Worm (Caenorhabditis elegans): Measurements from ENCODE around the gene F58B4.3.
A peak's percentile ranks its signal among the peaks of the same experiment; 100 is the strongest.

F58B4.3 gene

DNA sequence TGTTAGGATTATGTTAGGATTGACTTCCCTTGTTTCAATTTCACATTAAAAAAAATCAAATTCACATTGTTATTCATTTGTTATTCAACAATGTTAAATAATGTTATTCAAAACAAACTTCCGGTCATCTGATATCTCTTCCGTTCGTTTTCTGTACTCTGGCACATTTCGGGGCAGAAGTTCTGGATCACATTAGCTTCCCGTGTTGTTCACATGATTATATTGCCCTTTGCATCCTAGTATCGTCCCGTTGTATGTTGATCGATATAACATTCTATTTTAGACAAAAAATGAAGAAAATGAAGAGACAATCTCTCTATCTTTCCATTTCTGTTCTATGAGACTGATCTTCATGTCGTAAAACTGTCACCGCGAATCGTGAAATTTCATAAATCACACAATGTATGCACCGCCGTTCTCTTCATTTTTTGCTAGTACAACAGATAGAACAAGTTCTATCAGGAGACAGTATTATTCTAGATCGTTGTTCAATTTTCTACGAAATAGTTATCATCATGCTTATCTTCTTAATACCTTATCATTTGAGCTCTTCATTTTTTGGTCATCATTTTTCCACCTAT is 10.5 kb downstream of the F58B4.3 start:
- TF ChIP-seq cebp-1 (GFP tag; IDR thresholded peaks at IDR 0.05) (no peak), cebp-1 (tag; optimal IDR thresholded peaks at IDR 0.05) (no peak), hmg-1.2 (GFP tag; IDR thresholded peaks at IDR 0.05) (no peak), fkh-3 (tag; optimal IDR thresholded peaks at IDR 0.05) (no peak), ztf-22 (GFP tag; optimal IDR thresholded peaks at IDR 0.05) (no peak), nhr-90 (tag; optimal IDR thresholded peaks at IDR 0.05) (no peak)

- TF ChIP-seq mes-4 (tag; optimal IDR thresholded peaks at IDR 0.05): no peak
- TF ChIP-seq B0336.3 (GFP tag; IDR thresholded peaks at IDR 0.05): peak; percentile 87
- peak; percentile 42 for TF ChIP-seq tlf-1 (GFP tag; optimal IDR thresholded peaks at IDR 0.05)
- no peak for TF ChIP-seq T07F8.4 (tag; optimal IDR thresholded peaks at IDR 0.05)
- TF ChIP-seq F39B2.1 (GFP tag; IDR thresholded peaks at IDR 0.05): no peak
- TF ChIP-seq ZK185.1 (tag; optimal IDR thresholded peaks at IDR 0.05; ENCODE audit: poor library complexity, severe bottlenecking): peak; percentile 52
- TF ChIP-seq dox-1 (GFP tag; IDR thresholded peaks at IDR 0.05): peak; percentile 62
- TF ChIP-seq dpl-1 (GFP tag; optimal IDR thresholded peaks at IDR 0.05): no peak
- TF ChIP-seq gei-17 (GFP tag; optimal IDR thresholded peaks at IDR 0.05): peak; percentile 29
- no peak for TF ChIP-seq snpc-4 (GFP tag; optimal IDR thresholded peaks at IDR 0.05)
- peak in 2 of 4 experiments; percentile 31 to 51 for TF ChIP-seq snpc-4 (tag; optimal IDR thresholded peaks at IDR 0.05)
- no peak for TF ChIP-seq Y53F4B.3 (GFP tag; IDR thresholded peaks at IDR 0.05)
- TF ChIP-seq ama-1 (optimal IDR thresholded peaks at IDR 0.05): peak; percentile 41
- TF ChIP-seq ama-1 (GFP tag; optimal IDR thresholded peaks at IDR 0.05): no peak
- TF ChIP-seq pbrm-1 (GFP tag; IDR thresholded peaks at IDR 0.05): peak; percentile 31; the same call in 1 of the 2 replicates
- TF ChIP-seq aptf-3 (GFP tag; IDR thresholded peaks at IDR 0.05): no peak
- peak; percentile 73 for TF ChIP-seq attf-5 (GFP tag; optimal IDR thresholded peaks at IDR 0.05)
- TF ChIP-seq F23B12.7 (tag; optimal IDR thresholded peaks at IDR 0.05; ENCODE audit: insufficient read depth): peak; percentile 19
- TF ChIP-seq dpff-1 (tag; optimal IDR thresholded peaks at IDR 0.05): no peak
- TF ChIP-seq nhr-80 (tag; optimal IDR thresholded peaks at IDR 0.05): peak; percentile 96
- peak; percentile 42 for TF ChIP-seq K12H6.12 (tag; optimal IDR thresholded peaks at IDR 0.05)
- peak; percentile 71 for TF ChIP-seq egl-44 (GFP tag; IDR thresholded peaks at IDR 0.05)
- no peak for TF ChIP-seq hlh-26 (GFP tag; conservative IDR thresholded peaks at IDR 0.05)
- peak; percentile 52 for TF ChIP-seq ceh-27 (GFP tag; optimal IDR thresholded peaks at IDR 0.05)
- peak; percentile 72 for TF ChIP-seq chd-7 (tag; optimal IDR thresholded peaks at IDR 0.05)
- TF ChIP-seq madf-10 (tag; optimal IDR thresholded peaks at IDR 0.05): peak; percentile 62
- TF ChIP-seq repo-1 (tag; optimal IDR thresholded peaks at IDR 0.05): no peak
- peak; percentile 4 for TF ChIP-seq tbp1 (GFP tag; optimal IDR thresholded peaks at IDR 0.05)
- peak; percentile 55 for TF ChIP-seq lin-40 (tag; optimal IDR thresholded peaks at IDR 0.05)
- TF ChIP-seq nhr-90 (tag; optimal IDR thresholded peaks at IDR 0.05): peak; percentile 57
- TF ChIP-seq cebp-1 (GFP tag; IDR thresholded peaks at IDR 0.05): peak; percentile 95
- peak; percentile 99 for TF ChIP-seq cebp-1 (tag; optimal IDR thresholded peaks at IDR 0.05)
- TF ChIP-seq let-607 (tag; optimal IDR thresholded peaks at IDR 0.05): peak in 1 of 2 experiments; percentile 53
- peak; percentile 79 for TF ChIP-seq hmg-1.2 (GFP tag; IDR thresholded peaks at IDR 0.05)
- peak; percentile 94 for TF ChIP-seq atf-7 (tag; optimal IDR thresholded peaks at IDR 0.05)
- peak; percentile 68; the same call in 1 of the 2 replicates for TF ChIP-seq nfyb-1 (GFP tag; IDR thresholded peaks at IDR 0.05)
- peak; percentile 80 for TF ChIP-seq ztf-22 (GFP tag; optimal IDR thresholded peaks at IDR 0.05)
- peak; percentile 9 for TF ChIP-seq unc-62 (GFP tag; optimal IDR thresholded peaks at IDR 0.05)
- TF ChIP-seq mcd-1 (GFP tag; IDR thresholded peaks at IDR 0.05): peak; percentile 8; the same call in 1 of the 2 replicates
- 0 out of 2 replicates have a peak, but pooled peaks have one; percentile 5 for TF ChIP-seq let-526 (GFP tag; IDR thresholded peaks at IDR 0.05)
- no peak for TF ChIP-seq attf-3 (GFP tag; conservative IDR thresholded peaks at IDR 0.05)
These were observed 11.0 kb downstream of the F58B4.3 start for ce11 chrV:10940571-10940991.

All from whole organism, young adult.